Worm (Caenorhabditis elegans) whole organism, L1 larva: Measurements from ENCODE around the gene mdt-10.
A peak's percentile ranks its signal among the peaks of the same experiment; 100 is the strongest.

Experiments used
- C34B4.2 ChIP-seq: sonication (generic microtip); optimal IDR thresholded peaks from 2 replicates; lab custom pipeline; 2017; ENCODE audit warnings: mild to moderate bottlenecking, missing genetic modification characterization, missing compliant biosample characterization
- Y116A8C.19 ChIP-seq: sonication (generic microtip); optimal IDR thresholded peaks from 2 replicates; lab custom pipeline; 2016; ENCODE audit warnings: missing compliant biosample characterization, missing genetic modification characterization, borderline replicate concordance
- aha-1 ChIP-seq: fragments of 150-350 bp; optimal IDR thresholded peaks from 2 replicates; lab custom pipeline; 2014; ENCODE audit warnings: missing biosample characterization, missing genetic modification characterization
- alr-1 ChIP-seq: fragments of 200-800 bp; sonication (Bioruptor generic); optimal IDR thresholded peaks from 2 replicates; lab custom pipeline; 2018; ENCODE audit warnings: borderline replicate concordance, mild to moderate bottlenecking, missing genetic modification characterization, missing compliant biosample characterization
- ama-1 ChIP-seq: fragments of 150-350 bp; optimal IDR thresholded peaks from 2 replicates; lab custom pipeline; 2014
- ceh-8 ChIP-seq: fragments of 200-800 bp; sonication (Bioruptor generic); optimal IDR thresholded peaks from 2 replicates; lab custom pipeline; 2018; ENCODE audit warnings: mild to moderate bottlenecking, missing genetic modification characterization, moderate library complexity, missing compliant biosample characterization
- ceh-90 ChIP-seq: sonication (generic microtip); optimal IDR thresholded peaks from 2 replicates; lab custom pipeline; 2016; ENCODE audit warnings: missing genetic modification characterization, missing compliant biosample characterization
- dpl-1 ChIP-seq, 3 experiments: fragments of 150-350 bp in 2 of 3; sonication (generic microtip) in 1 of 3; optimal IDR thresholded peaks; 2 replicates each; lab custom pipeline; 2014 to 2017; ENCODE audit warnings: missing biosample characterization in 3 of 3, missing genetic modification characterization in 3 of 3, missing genetic modification reagents in 3 of 3
- dsc-1 ChIP-seq: sonication (generic microtip); optimal IDR thresholded peaks from 2 replicates; lab custom pipeline; 2016; ENCODE audit warnings: mild to moderate bottlenecking, missing genetic modification characterization, missing compliant biosample characterization
- efl-3 ChIP-seq: fragments of 200-800 bp; sonication (Bioruptor generic); optimal IDR thresholded peaks from 2 replicates; lab custom pipeline; 2018; ENCODE audit warnings: mild to moderate bottlenecking, missing genetic modification characterization, missing compliant biosample characterization
- egl-13 ChIP-seq: sonication (generic microtip); optimal IDR thresholded peaks from 2 replicates; lab custom pipeline; 2016; ENCODE audit warnings: missing genotype, missing genetic modification reagents, missing genetic modification characterization, missing compliant biosample characterization
- egl-27 ChIP-seq, 2 experiments: fragments of 150-350 bp in 1 of 2; sonication (generic microtip); optimal IDR thresholded peaks; 3 replicates each; lab custom pipeline; 2017 to 2018; ENCODE audit warnings: missing biosample characterization in 2 of 2, missing genetic modification characterization in 2 of 2, missing genetic modification reagents in 2 of 2
- elt-2 ChIP-seq: sonication (generic microtip); optimal IDR thresholded peaks from 2 replicates; lab custom pipeline; 2016; ENCODE audit warnings: missing genetic modification characterization, mild to moderate bottlenecking, inconsistent platforms, missing compliant biosample characterization, missing genetic modification reagents
- elt-3 ChIP-seq, 6 experiments: fragments of 150-350 bp in 1 of 6; sonication (generic microtip); optimal IDR thresholded peaks; 2 replicates each; lab custom pipeline; 2017 to 2018; ENCODE audit warnings: missing biosample characterization in 6 of 6, missing genetic modification characterization in 6 of 6, inconsistent platforms in 1 of 6
- ets-5 ChIP-seq: fragments of 200-800 bp; sonication (Bioruptor generic); IDR thresholded peaks from 2 replicates; pipeline ENCODE4 v1.3.6; 2022; ENCODE audit warnings: missing genetic modification characterization, missing compliant biosample characterization
- fkh-10 ChIP-seq: sonication (generic microtip); optimal IDR thresholded peaks from 2 replicates; lab custom pipeline; 2017; ENCODE audit warnings: missing biosample characterization, missing genetic modification reagents, missing genetic modification characterization
- fkh-4 ChIP-seq: sonication (generic microtip); optimal IDR thresholded peaks from 2 replicates; lab custom pipeline; 2016; ENCODE audit warnings: missing compliant biosample characterization, missing genetic modification characterization, borderline replicate concordance
- fkh-8 ChIP-seq: sonication (generic microtip); optimal IDR thresholded peaks from 2 replicates; lab custom pipeline; 2016; ENCODE audit warnings: mild to moderate bottlenecking, missing genetic modification characterization, missing compliant biosample characterization
- fos-1 ChIP-seq: fragments of 150-350 bp; optimal IDR thresholded peaks from 2 replicates; lab custom pipeline; 2014; ENCODE audit warnings: missing biosample characterization, missing genetic modification characterization
- grh-1 ChIP-seq: fragments of 200-800 bp; sonication (Bioruptor generic); IDR thresholded peaks from 2 replicates; pipeline ENCODE4 v1.3.6; 2022; ENCODE audit warnings: missing genetic modification reagents, missing genetic modification characterization, missing compliant biosample characterization
- hlh-4 ChIP-seq: sonication (generic microtip); optimal IDR thresholded peaks from 2 replicates; lab custom pipeline; 2016; ENCODE audit warnings: mild to moderate bottlenecking, missing genetic modification characterization, missing compliant biosample characterization
- isw-1 ChIP-seq: fragments of 200-800 bp; sonication (Bioruptor generic); IDR thresholded peaks from 2 replicates; pipeline ENCODE4 v1.3.6; 2022; ENCODE audit warnings: missing genetic modification characterization, missing compliant biosample characterization
- jun-1 ChIP-seq: fragments of 150-350 bp; optimal IDR thresholded peaks from 2 replicates; lab custom pipeline; 2014; ENCODE audit warnings: missing biosample characterization, missing genetic modification reagents, missing genetic modification characterization
- lin-13 ChIP-seq: fragments of 150-350 bp; optimal IDR thresholded peaks from 2 replicates; lab custom pipeline; 2014; ENCODE audit warnings: missing biosample characterization, missing genetic modification reagents, missing genetic modification characterization
- lin-14 ChIP-seq: fragments of 200-800 bp; sonication (Bioruptor generic); optimal IDR thresholded peaks from 2 replicates; lab custom pipeline; 2018; ENCODE audit warnings: mild to moderate bottlenecking, missing genetic modification characterization, moderate library complexity, missing compliant biosample characterization
- lin-35 ChIP-seq, 2 experiments: fragments of 150-350 bp; optimal IDR thresholded peaks; 2 replicates each; lab custom pipeline; 2014; ENCODE audit warnings: missing biosample characterization in 2 of 2, missing genetic modification characterization in 2 of 2, missing genetic modification reagents in 2 of 2
- lir-3 ChIP-seq: sonication (generic microtip); optimal IDR thresholded peaks from 2 replicates; lab custom pipeline; 2016; ENCODE audit warnings: mild to moderate bottlenecking, missing genetic modification characterization, moderate library complexity, missing compliant biosample characterization; ENCODE audit not compliant: poor library complexity
- lsy-2 ChIP-seq, 2 experiments: fragments of 150-350 bp; optimal IDR thresholded peaks; 2 replicates each; lab custom pipeline; 2014; ENCODE audit warnings: missing biosample characterization in 2 of 2, missing genetic modification characterization in 2 of 2
- mab-9 ChIP-seq: fragments of 200-800 bp; sonication (Bioruptor generic); IDR thresholded peaks from 2 replicates; pipeline ENCODE4 v1.3.6; 2022; ENCODE audit warnings: missing genetic modification reagents, missing genetic modification characterization, missing compliant biosample characterization
- mef-2 ChIP-seq: fragments of 150-350 bp; optimal IDR thresholded peaks from 2 replicates; lab custom pipeline; 2014; ENCODE audit warnings: missing biosample characterization, missing genetic modification characterization
- mep-1 ChIP-seq: fragments of 150-350 bp; optimal IDR thresholded peaks from 2 replicates; lab custom pipeline; 2014; ENCODE audit warnings: missing biosample characterization, missing genetic modification characterization
- nhr-11 ChIP-seq: fragments of 150-350 bp; optimal IDR thresholded peaks from 2 replicates; lab custom pipeline; 2014; ENCODE audit warnings: missing biosample characterization, missing genetic modification characterization
- nhr-19 ChIP-seq: fragments of 200-800 bp; sonication (Bioruptor generic); conservative IDR thresholded peaks from 2 replicates; pipeline ENCODE4 v1.3.6; 2022; ENCODE audit warnings: missing genetic modification characterization, missing compliant biosample characterization
- nhr-20 ChIP-seq: sonication (generic microtip); optimal IDR thresholded peaks from 2 replicates; lab custom pipeline; 2016; ENCODE audit warnings: mild to moderate bottlenecking, missing genetic modification characterization, missing compliant biosample characterization
- nhr-47 ChIP-seq: sonication (generic microtip); optimal IDR thresholded peaks from 2 replicates; lab custom pipeline; 2016; ENCODE audit warnings: mild to moderate bottlenecking, missing genetic modification characterization, moderate library complexity, missing compliant biosample characterization
- nhr-71 ChIP-seq: sonication (generic microtip); optimal IDR thresholded peaks from 2 replicates; lab custom pipeline; 2016; ENCODE audit warnings: mild to moderate bottlenecking, missing genetic modification characterization, moderate library complexity, missing compliant biosample characterization
- nhr-76 ChIP-seq: sonication (generic microtip); optimal IDR thresholded peaks from 2 replicates; lab custom pipeline; 2017; ENCODE audit warnings: missing biosample characterization, missing genetic modification characterization
- nhr-77 ChIP-seq: fragments of 150-350 bp; optimal IDR thresholded peaks from 2 replicates; lab custom pipeline; 2014; ENCODE audit warnings: missing biosample characterization, missing genetic modification characterization
- nhr-84 ChIP-seq: sonication (generic microtip); optimal IDR thresholded peaks from 2 replicates; lab custom pipeline; 2017; ENCODE audit warnings: missing biosample characterization, missing genetic modification characterization
- nhr-90 ChIP-seq: sonication (generic microtip); optimal IDR thresholded peaks from 2 replicates; lab custom pipeline; 2016; ENCODE audit warnings: mild to moderate bottlenecking, missing genetic modification characterization, missing compliant biosample characterization; ENCODE audit not compliant: poor library complexity
- pax-3 ChIP-seq: fragments of 200-800 bp; sonication (Bioruptor generic); optimal IDR thresholded peaks from 2 replicates; lab custom pipeline; 2018; ENCODE audit warnings: mild to moderate bottlenecking, missing genetic modification characterization, moderate library complexity, missing compliant biosample characterization
- skn-1 ChIP-seq: fragments of 150-350 bp; optimal IDR thresholded peaks from 2 replicates; lab custom pipeline; 2014; ENCODE audit warnings: missing biosample characterization, missing genetic modification characterization
- snpc-4 ChIP-seq: fragments of 150-350 bp; optimal IDR thresholded peaks from 2 replicates; lab custom pipeline; 2014; ENCODE audit warnings: missing biosample characterization, missing genetic modification characterization
- sox-4 ChIP-seq: sonication (generic microtip); optimal IDR thresholded peaks from 2 replicates; lab custom pipeline; 2016; ENCODE audit warnings: missing genetic modification characterization, missing compliant biosample characterization
- sup-37 ChIP-seq: fragments of 200-800 bp; sonication (Bioruptor generic); optimal IDR thresholded peaks from 2 replicates; lab custom pipeline; 2018; ENCODE audit warnings: mild to moderate bottlenecking, missing genetic modification characterization, missing compliant biosample characterization
- tlp-1 ChIP-seq: fragments of 150-350 bp; optimal IDR thresholded peaks from 2 replicates; lab custom pipeline; 2014; ENCODE audit warnings: missing biosample characterization, missing genetic modification characterization
- unc-30 ChIP-seq: sonication (generic microtip); optimal IDR thresholded peaks from 2 replicates; lab custom pipeline; 2017; ENCODE audit warnings: missing biosample characterization, missing genetic modification characterization
- unc-62 ChIP-seq: fragments of 150-350 bp; optimal IDR thresholded peaks from 2 replicates; lab custom pipeline; 2014; ENCODE audit warnings: missing biosample characterization, missing genetic modification reagents, missing genetic modification characterization
- unc-98 ChIP-seq: fragments of 200-800 bp; sonication (Bioruptor generic); IDR thresholded peaks from 2 replicates; pipeline ENCODE4 v1.3.6; 2022; ENCODE audit warnings: missing genetic modification characterization, missing compliant biosample characterization
- xbp-1 ChIP-seq: sonication (generic microtip); optimal IDR thresholded peaks from 2 replicates; lab custom pipeline; 2016; ENCODE audit warnings: missing genetic modification characterization, missing compliant biosample characterization
- zag-1 ChIP-seq: fragments of 150-350 bp; optimal IDR thresholded peaks from 2 replicates; lab custom pipeline; 2014; ENCODE audit warnings: missing biosample characterization, missing genetic modification characterization

The mdt-10 gene

DNA sequence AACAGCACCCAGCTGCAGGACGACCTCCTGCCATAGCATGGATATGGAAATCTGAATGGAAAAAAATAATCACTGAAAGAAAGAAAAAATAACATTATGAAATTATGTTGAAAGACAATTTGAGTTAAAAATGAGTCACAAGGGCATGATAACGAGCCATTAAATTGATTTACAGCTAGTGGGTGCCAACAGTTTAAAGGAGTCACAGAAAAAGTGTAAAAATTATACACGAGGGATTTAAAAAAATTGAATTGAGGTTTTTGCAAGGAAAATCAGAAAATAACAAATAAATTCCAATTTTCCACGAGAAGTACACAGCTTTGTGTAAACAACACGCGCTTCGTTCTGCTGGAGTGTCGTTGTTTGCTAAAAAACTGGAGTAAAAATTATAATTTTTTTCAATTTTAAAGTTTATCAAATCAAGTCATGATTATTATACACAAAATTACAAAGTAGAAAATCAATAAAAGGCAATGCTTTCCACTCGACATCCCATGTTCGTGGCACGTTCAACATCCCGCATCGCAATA, 19.1 kb upstream of the mdt-10 start, which contains the start of gene T01H3.3 (continued):
- no peak for TF ChIP-seq C34B4.2

DNA sequence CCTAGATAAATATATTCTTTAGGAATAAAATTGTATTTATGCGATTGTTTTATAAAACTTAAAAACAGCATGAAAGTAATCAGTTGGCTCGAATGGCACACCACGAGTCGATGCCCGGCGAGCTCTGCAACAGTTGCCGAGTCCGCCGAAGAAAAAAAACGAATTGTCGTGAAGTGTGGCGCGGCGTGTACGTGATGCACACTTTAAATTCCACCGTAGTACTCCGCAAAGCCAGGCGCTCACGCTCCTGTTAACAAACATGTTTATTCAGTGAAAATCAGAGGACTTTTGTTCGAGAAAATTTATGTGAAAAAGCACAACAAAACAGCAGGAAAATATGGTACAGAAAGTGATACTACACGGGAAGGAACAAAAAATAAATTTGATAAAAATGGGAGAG, 15.8 kb upstream of the mdt-10 start:
- TF ChIP-seq snpc-4 (tag; lab: Kevin White, UChicago), result peak; percentile 33
- no peak for TF ChIP-seq dsc-1 (tag; lab: Kevin White, UChicago)
- peak; percentile 19 to 68 (median 59) for TF ChIP-seq dpl-1 (GFP tag; optimal IDR thresholded peaks at IDR 0.05; lab: Kevin White, UChicago)
- no peak for TF ChIP-seq jun-1 (tag; lab: Kevin White, UChicago)
- no peak for TF ChIP-seq ama-1 (lab: Kevin White, UChicago)
- TF ChIP-seq C34B4.2, result no peak
- peak; percentile 54 for TF ChIP-seq nhr-71
- peak; percentile 8 for TF ChIP-seq isw-1 (GFP tag; lab: Robert Waterston, UW)
- TF ChIP-seq nhr-47, result peak; percentile 30
- no peak for TF ChIP-seq efl-3
- TF ChIP-seq alr-1, result no peak
- no peak for TF ChIP-seq mef-2 (tag; lab: Kevin White, UChicago)
- TF ChIP-seq tlp-1 (tag; lab: Kevin White, UChicago), result no peak
- no peak for TF ChIP-seq nhr-11 (tag; lab: Kevin White, UChicago)
- TF ChIP-seq ets-5 (GFP tag; lab: Robert Waterston, UW), result no peak
- no peak for TF ChIP-seq lin-14 (GFP tag; lab: Kevin White, UChicago)
- TF ChIP-seq sup-37 (GFP tag; lab: Kevin White, UChicago), result no peak
- TF ChIP-seq zag-1 (tag; lab: Kevin White, UChicago), result no peak
- TF ChIP-seq elt-3 (tag; optimal IDR thresholded peaks at IDR 0.05; lab: Kevin White, UChicago), result no peak
- no peak for TF ChIP-seq nhr-77 (tag; lab: Kevin White, UChicago)
- TF ChIP-seq grh-1, result no peak
- TF ChIP-seq lsy-2 (tag; optimal IDR thresholded peaks at IDR 0.05; lab: Kevin White, UChicago), result peak; percentile 90 to 98
- peak; percentile 35 for TF ChIP-seq fkh-8 (tag; lab: Kevin White, UChicago)
- no peak for TF ChIP-seq lir-3
- TF ChIP-seq ceh-90 (tag; lab: Kevin White, UChicago), result no peak
- no peak for TF ChIP-seq egl-13 (tag; lab: Kevin White, UChicago)
- no peak for TF ChIP-seq unc-62 (GFP tag; lab: Kevin White, UChicago)
- no peak for TF ChIP-seq sox-4 (tag; lab: Kevin White, UChicago)
- peak; percentile 52 for TF ChIP-seq nhr-20 (tag; lab: Kevin White, UChicago)
- TF ChIP-seq elt-2 (tag; lab: Kevin White, UChicago), result no peak
- peak; percentile 47 for TF ChIP-seq mep-1 (tag; lab: Kevin White, UChicago)
- no peak for TF ChIP-seq aha-1
- peak; percentile 10 for TF ChIP-seq skn-1
- no peak for TF ChIP-seq Y116A8C.19
- no peak for TF ChIP-seq fkh-4 (tag; lab: Kevin White, UChicago)
- no peak for TF ChIP-seq nhr-84 (tag; lab: Kevin White, UChicago)
- TF ChIP-seq hlh-4 (tag; lab: Kevin White, UChicago), result no peak
- TF ChIP-seq ceh-8 (GFP tag; lab: Kevin White, UChicago), result no peak
- TF ChIP-seq xbp-1 (tag; lab: Kevin White, UChicago), result peak; percentile 35
- peak; percentile 18; the same call in 1 of the 2 replicates for TF ChIP-seq nhr-19
- no peak for TF ChIP-seq egl-27 (tag; optimal IDR thresholded peaks at IDR 0.05; lab: Kevin White, UChicago)
- TF ChIP-seq unc-30 (tag; lab: Kevin White, UChicago), result no peak
- TF ChIP-seq nhr-90, result no peak
- TF ChIP-seq unc-98, result no peak
- TF ChIP-seq fkh-10 (GFP tag; lab: Kevin White, UChicago), result no peak
- peak; percentile 65 to 81 for TF ChIP-seq lin-35 (GFP tag; optimal IDR thresholded peaks at IDR 0.05; lab: Kevin White, UChicago)
- no peak for TF ChIP-seq pax-3 (tag; lab: Kevin White, UChicago)
- no peak for TF ChIP-seq mab-9 (GFP tag; lab: Robert Waterston, UW)
- TF ChIP-seq lin-13, result peak; percentile 17
- no peak for TF ChIP-seq nhr-76 (tag; lab: Kevin White, UChicago)
- TF ChIP-seq fos-1 (tag; lab: Kevin White, UChicago), result no peak
